Fruit fly (Drosophila melanogaster) whole organism, adult: Measurements from ENCODE around the gene CG3982.
A peak's percentile ranks its signal among the peaks of the same experiment; 100 is the strongest.

Source experiments
- CG11617 ChIP-seq: fragments of 200-800 bp; sonication (Bioruptor generic); optimal IDR thresholded peaks from 2 replicates; lab custom pipeline; 2017; ENCODE audit warnings: mild to moderate bottlenecking, missing biosample characterization, missing genetic modification reagents, missing genetic modification characterization
- CG12768 ChIP-seq: fragments of 200-800 bp; sonication (Bioruptor generic); optimal IDR thresholded peaks from 2 replicates; lab custom pipeline; 2017; ENCODE audit warnings: missing biosample characterization, missing genetic modification characterization, mild to moderate bottlenecking, moderate library complexity, missing genetic modification reagents
- CG14711 ChIP-seq: fragments of 200-800 bp; sonication (Bioruptor generic); optimal IDR thresholded peaks from 2 replicates; lab custom pipeline; 2018; ENCODE audit warnings: missing biosample characterization, mild to moderate bottlenecking, missing genetic modification characterization, moderate library complexity
- CG1620 ChIP-seq: fragments of 200-800 bp; sonication (Bioruptor generic); optimal IDR thresholded peaks from 2 replicates; lab custom pipeline; 2016; ENCODE audit warnings: missing biosample characterization, missing genetic modification characterization
- CG33017 ChIP-seq: fragments of 200-800 bp; sonication (Bioruptor generic); optimal IDR thresholded peaks from 2 replicates; lab custom pipeline; 2018; ENCODE audit warnings: missing biosample characterization, mild to moderate bottlenecking, missing genetic modification characterization, moderate library complexity
- CG5204 ChIP-seq: fragments of 200-800 bp; sonication (Bioruptor generic); optimal IDR thresholded peaks from 2 replicates; lab custom pipeline; 2016; ENCODE audit warnings: missing biosample characterization, missing genetic modification characterization
- CG7045 ChIP-seq: fragments of 200-800 bp; sonication (Bioruptor generic); optimal IDR thresholded peaks from 2 replicates; lab custom pipeline; 2017; ENCODE audit warnings: missing biosample characterization, mild to moderate bottlenecking, missing genetic modification characterization
- CG7101 ChIP-seq: fragments of 200-800 bp; sonication (Bioruptor generic); optimal IDR thresholded peaks from 2 replicates; lab custom pipeline; 2018; ENCODE audit warnings: missing biosample characterization, mild to moderate bottlenecking, missing genetic modification characterization, moderate library complexity
- Clk ChIP-seq: fragments of 200-800 bp; sonication (Bioruptor generic); optimal IDR thresholded peaks from 2 replicates; lab custom pipeline; 2017; ENCODE audit warnings: missing biosample characterization, missing genetic modification characterization
- Crg-1 ChIP-seq: fragments of 200-800 bp; sonication (Bioruptor generic); optimal IDR thresholded peaks from 2 replicates; lab custom pipeline; 2016; ENCODE audit warnings: missing biosample characterization, missing genetic modification characterization
- Hr96 ChIP-seq: fragments of 200-800 bp; sonication (Bioruptor generic); optimal IDR thresholded peaks from 2 replicates; lab custom pipeline; 2016; ENCODE audit warnings: missing biosample characterization, missing genetic modification characterization
- Mnt ChIP-seq: fragments of 200-800 bp; sonication (Bioruptor generic); optimal IDR thresholded peaks from 2 replicates; lab custom pipeline; 2016; ENCODE audit warnings: missing biosample characterization, mild to moderate bottlenecking, missing genetic modification characterization
- bab1 ChIP-seq: fragments of 200-800 bp; sonication (Bioruptor generic); optimal IDR thresholded peaks from 3 replicates; lab custom pipeline; 2019; ENCODE audit warnings: missing biosample characterization, mild to moderate bottlenecking, missing genetic modification characterization, moderate library complexity
- cic ChIP-seq: fragments of 200-800 bp; sonication (Bioruptor generic); optimal IDR thresholded peaks from 2 replicates; lab custom pipeline; 2017; ENCODE audit warnings: missing biosample characterization, mild to moderate bottlenecking, missing genetic modification characterization, moderate library complexity
- cnc ChIP-seq, 2 experiments: fragments of >200 bp; optimal IDR thresholded peaks; 2 replicates each; lab custom pipeline; 2017
- kay ChIP-seq: fragments of 200-800 bp; sonication (Bioruptor generic); peaks from one replicate; lab custom pipeline; 2016; ENCODE audit warnings: missing biosample characterization, missing genetic modification characterization, borderline replicate concordance
- ovo ChIP-seq: fragments of 200-800 bp; sonication (Bioruptor generic); optimal IDR thresholded peaks from 2 replicates; lab custom pipeline; 2016; ENCODE audit warnings: missing biosample characterization, missing genetic modification characterization
- pad ChIP-seq: fragments of 200-800 bp; sonication (Bioruptor generic); optimal IDR thresholded peaks from 3 replicates; lab custom pipeline; 2017; ENCODE audit warnings: missing biosample characterization, missing genetic modification characterization, mild to moderate bottlenecking, moderate library complexity, missing genetic modification reagents
- tj ChIP-seq: fragments of 200-800 bp; sonication (Bioruptor generic); optimal IDR thresholded peaks from 3 replicates; lab custom pipeline; 2017; ENCODE audit warnings: missing biosample characterization, mild to moderate bottlenecking, missing genetic modification characterization, moderate library complexity
- toe ChIP-seq: fragments of 200-800 bp; sonication (Bioruptor generic); optimal IDR thresholded peaks from 2 replicates; lab custom pipeline; 2016; ENCODE audit warnings: missing biosample characterization, missing genetic modification characterization

The CG3982 gene

DNA sequence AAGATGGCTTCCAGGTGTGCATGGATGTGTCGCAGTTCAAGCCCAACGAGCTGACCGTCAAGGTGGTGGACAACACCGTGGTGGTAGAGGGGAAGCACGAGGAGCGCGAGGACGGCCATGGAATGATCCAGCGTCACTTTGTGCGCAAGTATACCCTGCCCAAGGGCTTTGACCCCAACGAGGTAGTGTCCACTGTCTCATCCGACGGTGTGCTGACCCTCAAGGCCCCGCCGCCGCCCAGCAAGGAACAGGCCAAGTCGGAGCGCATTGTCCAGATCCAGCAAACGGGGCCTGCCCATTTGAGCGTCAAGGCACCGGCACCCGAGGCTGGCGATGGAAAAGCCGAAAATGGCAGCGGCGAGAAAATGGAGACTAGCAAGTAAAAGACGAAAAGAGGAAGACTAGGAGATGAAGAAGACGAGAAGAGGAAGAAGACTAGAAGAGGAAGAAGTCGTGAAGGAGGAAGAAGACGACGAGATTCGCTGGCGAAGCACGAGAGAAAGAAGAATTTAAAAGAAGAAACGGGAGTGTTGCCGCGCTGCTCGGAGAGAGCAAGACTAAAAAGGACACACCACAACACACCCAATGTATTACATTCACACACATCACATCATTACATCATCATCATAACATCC is 32.6 kb downstream of the CG3982 start:
- no peak for TF ChIP-seq CG5204
- TF ChIP-seq cic (GFP tag; lab: Kevin White, UChicago) = no peak
- no peak for TF ChIP-seq tj (GFP tag; lab: Kevin White, UChicago)
- TF ChIP-seq bab1 (GFP tag; lab: Kevin White, UChicago) = no peak
- no peak for TF ChIP-seq CG1620 (GFP tag; lab: Kevin White, UChicago)
- TF ChIP-seq Hr96 = no peak
- no peak for TF ChIP-seq CG11617
- TF ChIP-seq kay (GFP tag; lab: Kevin White, UChicago) = no peak

dm6 chr3L:9383345-9384075 is 33.7 kb downstream of the CG3982 start, which contains the start of gene Hsp27:
Hsp27 (plus strand) TSS chr3L:9384063.
- TF ChIP-seq toe (GFP tag; lab: Kevin White, UChicago) (peak; percentile 93), CG11617 (peak; percentile 96), cic (GFP tag; lab: Kevin White, UChicago) (peak; percentile 91), CG5204 (peak; percentile 93), kay (GFP tag; lab: Kevin White, UChicago) (peak; percentile 99), cnc (optimal IDR thresholded peaks at IDR 0.05; lab: Kevin White, UChicago) (peak in 1 of 2 experiments; percentile 69), tj (GFP tag; lab: Kevin White, UChicago) (peak; percentile 75), Clk (GFP tag; lab: Kevin White, UChicago) (peak; percentile 92), ovo (GFP tag; lab: Kevin White, UChicago) (peak; percentile 77), pad (peak; percentile 92), bab1 (GFP tag; lab: Kevin White, UChicago) (peak; percentile 99), CG14711 (tag; lab: Kevin White, UChicago) (peak; percentile 97), CG7045 (GFP tag; lab: Kevin White, UChicago) (peak; percentile 97), CG12768 (GFP tag; lab: Kevin White, UChicago) (peak; percentile 99), Mnt (peak; percentile 96), Hr96 (peak; percentile 97), CG1620 (GFP tag; lab: Kevin White, UChicago) (peak; percentile 88), CG7101 (tag; lab: Kevin White, UChicago) (peak; percentile 98), CG33017 (peak; percentile 99), Crg-1 (GFP tag; lab: Kevin White, UChicago) (peak; percentile 97)

DNA sequence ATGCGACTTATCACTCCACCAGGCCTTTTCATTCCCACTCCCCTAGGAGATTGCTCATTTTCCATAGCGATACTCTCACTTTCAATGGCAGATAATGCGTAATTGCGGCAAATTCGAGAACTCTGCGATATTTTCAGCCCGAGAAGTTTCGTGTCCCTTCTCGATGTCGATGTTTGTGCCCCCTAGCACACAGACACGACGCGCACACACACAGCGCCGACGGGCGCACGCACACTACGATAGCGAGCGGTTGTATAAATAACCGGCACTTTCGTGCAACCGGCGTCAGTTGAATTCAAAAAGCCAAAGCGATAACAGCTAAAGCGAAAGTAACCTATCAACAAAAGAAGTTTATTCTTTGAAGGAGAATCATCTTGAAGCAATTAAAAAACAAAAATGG is 35.6 kb downstream of the CG3982 start, which contains the start of gene Hsp23:
Hsp23 (plus strand) TSS at position 281 of the 400 bp plus-strand sequence.
- TF ChIP-seq pad = no peak
- no peak for TF ChIP-seq Hr96
- TF ChIP-seq Crg-1 (GFP tag; lab: Kevin White, UChicago) = no peak
- TF ChIP-seq tj (GFP tag; lab: Kevin White, UChicago) = no peak
- TF ChIP-seq CG12768 (GFP tag; lab: Kevin White, UChicago) = no peak
- no peak for TF ChIP-seq Mnt
- TF ChIP-seq CG14711 (tag; lab: Kevin White, UChicago) = no peak
- no peak for TF ChIP-seq ovo (GFP tag; lab: Kevin White, UChicago)
- TF ChIP-seq cnc (optimal IDR thresholded peaks at IDR 0.05; lab: Kevin White, UChicago) = no peak
- TF ChIP-seq CG7045 (GFP tag; lab: Kevin White, UChicago) = no peak
- no peak for TF ChIP-seq CG33017
- no peak for TF ChIP-seq toe (GFP tag; lab: Kevin White, UChicago)
- no peak for TF ChIP-seq Clk (GFP tag; lab: Kevin White, UChicago)
- no peak for TF ChIP-seq CG1620 (GFP tag; lab: Kevin White, UChicago)
- no peak for TF ChIP-seq kay (GFP tag; lab: Kevin White, UChicago)
- no peak for TF ChIP-seq CG11617

- TF ChIP-seq CG14711 (tag; lab: Kevin White, UChicago) = no peak
- no peak for TF ChIP-seq CG7045 (GFP tag; lab: Kevin White, UChicago)
- no peak for TF ChIP-seq CG12768 (GFP tag; lab: Kevin White, UChicago)
- TF ChIP-seq kay (GFP tag; lab: Kevin White, UChicago) = no peak
These were observed 36.8 kb downstream of the CG3982 start for dm6 chr3L:9380344-9380849.

- TF ChIP-seq Crg-1 (GFP tag; lab: Kevin White, UChicago) = no peak
- TF ChIP-seq tj (GFP tag; lab: Kevin White, UChicago) = peak; percentile 84
These were observed 37.5 kb downstream of the CG3982 start, which contains the start of gene Hsp67Ba for dm6 chr3L:9379484-9380343. Hsp67Ba (minus strand) TSS chr3L:9379534.
